Worm (Caenorhabditis elegans): ENCODE data around the gene srx-9.

Gene srx-9

DNA sequence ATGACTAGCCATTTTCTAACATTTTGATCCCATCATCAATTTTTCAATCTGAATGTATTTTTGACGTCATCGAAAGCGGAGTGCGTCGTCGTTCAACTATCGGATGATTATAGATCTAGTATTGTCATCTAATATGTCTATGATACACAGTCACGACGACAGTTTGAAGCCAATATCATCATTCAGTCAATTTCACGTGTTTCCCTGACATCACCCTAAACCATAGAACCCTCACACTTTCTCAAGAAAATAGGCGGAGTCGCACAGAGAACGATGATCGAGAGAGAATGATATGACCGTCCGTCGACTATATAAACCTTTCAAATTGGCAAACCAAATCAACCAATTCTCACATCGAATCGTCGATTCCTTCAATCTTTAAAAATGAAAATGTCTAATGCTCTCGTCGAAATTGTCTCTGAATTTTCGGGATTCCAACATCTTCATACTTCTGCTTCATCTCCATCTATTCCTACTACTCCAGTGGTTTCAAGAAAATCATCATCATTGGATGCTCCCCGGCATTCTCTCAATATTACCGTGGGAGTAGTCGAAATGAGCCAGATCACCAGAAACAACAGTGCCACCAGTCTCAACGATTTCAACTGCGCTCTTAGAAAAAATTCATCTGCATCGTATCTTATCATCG is 20.6 kb upstream of the srx-9 start, which contains the start of gene F18E3.13:
Gene F18E3.13, plus strand, starts transcription at position 385 of the 649 bp plus-strand sequence.
- TF ChIP-seq tab-1 (GFP tag; IDR thresholded peaks at IDR 0.05) = no peak
- TF ChIP-seq ztf-23 (GFP tag; IDR thresholded peaks at IDR 0.05) = no peak
- no peak for TF ChIP-seq flt-1 (GFP tag; IDR thresholded peaks at IDR 0.05)
- no peak for TF ChIP-seq ztf-29 (GFP tag; IDR thresholded peaks at IDR 0.05)
- no peak for TF ChIP-seq med-1 (GFP tag; optimal IDR thresholded peaks at IDR 0.05; ENCODE audit: insufficient read depth)
- no peak for TF ChIP-seq cog-1 (tag; optimal IDR thresholded peaks at IDR 0.05)
- TF ChIP-seq T22C8.4 (GFP tag; IDR thresholded peaks at IDR 0.05) = no peak
- no peak for TF ChIP-seq ref-1 (GFP tag; conservative IDR thresholded peaks at IDR 0.05)
- no peak for TF ChIP-seq klf-2 (GFP tag; conservative IDR thresholded peaks at IDR 0.05)

DNA sequence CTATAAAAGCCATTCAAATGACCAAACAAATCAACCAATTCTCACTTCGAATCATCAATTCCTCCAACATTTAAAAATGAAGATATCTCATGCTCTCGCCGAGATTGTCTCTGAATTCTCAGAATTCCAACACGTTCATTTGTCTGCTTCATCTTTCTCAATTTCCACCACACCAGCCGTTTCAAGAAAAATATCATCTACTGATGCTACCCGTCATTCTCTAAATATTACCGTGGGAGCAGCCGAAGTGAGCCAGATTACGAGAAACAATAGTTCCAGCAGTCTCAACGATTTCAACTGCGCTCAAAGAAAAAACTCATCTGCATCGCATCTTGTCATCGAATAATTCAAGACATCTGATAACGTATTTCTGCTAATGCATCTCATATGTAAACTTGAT is 19.6 kb upstream of the srx-9 start, which contains the start of gene F18E3.12:
Gene F18E3.12, plus strand, starts transcription at position 77 of the 400 bp plus-strand sequence.
- no peak for TF ChIP-seq cog-1 (tag; optimal IDR thresholded peaks at IDR 0.05)
- no peak for TF ChIP-seq tab-1 (GFP tag; IDR thresholded peaks at IDR 0.05)
- no peak for TF ChIP-seq ztf-23 (GFP tag; IDR thresholded peaks at IDR 0.05)
- TF ChIP-seq flt-1 (GFP tag; IDR thresholded peaks at IDR 0.05) = no peak
- no peak for TF ChIP-seq ztf-29 (GFP tag; IDR thresholded peaks at IDR 0.05)
- no peak for TF ChIP-seq ref-1 (GFP tag; conservative IDR thresholded peaks at IDR 0.05)
- no peak for TF ChIP-seq med-1 (GFP tag; optimal IDR thresholded peaks at IDR 0.05; ENCODE audit: insufficient read depth)
- TF ChIP-seq T22C8.4 (GFP tag; IDR thresholded peaks at IDR 0.05) = no peak
- no peak for TF ChIP-seq klf-2 (GFP tag; conservative IDR thresholded peaks at IDR 0.05)

DNA sequence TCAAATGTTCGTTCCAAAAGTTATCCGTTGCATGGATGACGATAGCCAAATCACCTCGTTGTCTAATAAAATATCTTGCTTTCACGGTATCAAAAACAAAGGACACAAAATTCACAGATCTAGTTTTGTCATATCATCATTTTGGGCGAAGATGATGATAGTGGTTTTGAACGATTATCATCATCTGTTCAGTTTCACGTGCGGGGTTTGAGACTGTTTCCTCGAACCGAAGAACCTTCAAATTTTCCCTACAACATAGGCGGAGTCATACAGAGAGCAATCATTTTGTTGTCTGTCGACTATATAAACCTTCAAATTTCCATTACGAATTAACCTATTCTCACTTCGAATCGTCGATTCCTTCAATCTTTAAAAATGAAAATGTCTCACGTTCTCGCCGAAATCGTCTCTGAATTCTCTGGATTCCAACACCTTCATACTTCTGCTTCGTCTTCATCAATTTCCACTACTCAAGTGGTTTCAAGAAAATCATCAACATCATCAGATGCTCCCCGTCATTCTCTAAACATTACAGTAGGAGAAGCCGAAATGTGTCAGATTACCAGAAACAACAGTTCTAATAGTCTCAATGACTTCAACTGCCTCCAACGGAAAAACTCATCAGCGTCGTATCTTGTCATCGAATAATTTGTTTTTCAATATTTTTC is 18.0 kb upstream of the srx-9 start, which contains the start of gene F18E3.11:
Gene F18E3.11, plus strand, starts transcription at position 376 of the 668 bp plus-strand sequence.
- TF ChIP-seq cog-1 (tag; optimal IDR thresholded peaks at IDR 0.05) = no peak

DNA sequence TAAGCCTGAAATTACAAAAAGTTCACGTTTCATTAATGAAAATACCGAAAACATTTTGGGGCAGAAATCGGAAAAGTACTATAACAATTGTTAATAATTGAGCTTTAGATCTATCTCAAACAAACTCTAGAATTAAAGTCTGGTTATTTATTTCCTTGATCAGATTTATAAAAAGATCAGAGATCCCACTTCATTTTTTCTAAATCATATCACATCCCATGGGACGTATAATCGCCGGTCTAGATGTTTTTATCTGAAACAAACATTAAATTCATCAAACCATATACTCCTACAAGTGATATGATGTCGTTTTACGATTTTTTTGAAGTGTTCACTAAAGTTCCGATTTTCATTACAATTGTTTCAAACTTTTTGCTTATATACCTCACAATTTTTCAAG is 16.4 kb upstream of the srx-9 start, which contains the start of gene str-41:
Gene str-41, plus strand, starts transcription at position 301 of the 400 bp plus-strand sequence.
- TF ChIP-seq ztf-23 (GFP tag; IDR thresholded peaks at IDR 0.05) = no peak
- TF ChIP-seq tab-1 (GFP tag; IDR thresholded peaks at IDR 0.05) = no peak

DNA sequence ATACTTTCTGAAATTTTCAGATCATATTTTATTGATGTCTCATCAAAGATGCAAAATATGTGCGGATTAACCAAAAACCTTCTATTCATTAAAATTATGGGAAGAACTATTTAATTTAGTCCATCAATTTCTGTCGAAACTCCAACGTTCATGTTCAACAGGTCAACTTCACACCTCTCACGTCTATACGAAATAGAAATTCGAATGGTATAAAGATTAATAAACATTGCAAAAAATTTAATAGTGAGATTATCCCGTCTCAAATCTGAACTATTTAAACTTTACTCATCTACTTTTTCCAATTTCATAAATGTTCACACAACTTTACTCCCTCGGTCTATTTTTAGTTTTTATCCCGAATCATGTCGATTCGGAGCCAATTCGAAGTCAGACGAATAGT is 14.3 kb upstream of the srx-9 start, which contains the start of gene R13D7.2:
Gene R13D7.2, plus strand, starts transcription at position 301 of the 400 bp plus-strand sequence.
- TF ChIP-seq ztf-23 (GFP tag; IDR thresholded peaks at IDR 0.05) (no peak), cog-1 (tag; optimal IDR thresholded peaks at IDR 0.05) (no peak)

DNA sequence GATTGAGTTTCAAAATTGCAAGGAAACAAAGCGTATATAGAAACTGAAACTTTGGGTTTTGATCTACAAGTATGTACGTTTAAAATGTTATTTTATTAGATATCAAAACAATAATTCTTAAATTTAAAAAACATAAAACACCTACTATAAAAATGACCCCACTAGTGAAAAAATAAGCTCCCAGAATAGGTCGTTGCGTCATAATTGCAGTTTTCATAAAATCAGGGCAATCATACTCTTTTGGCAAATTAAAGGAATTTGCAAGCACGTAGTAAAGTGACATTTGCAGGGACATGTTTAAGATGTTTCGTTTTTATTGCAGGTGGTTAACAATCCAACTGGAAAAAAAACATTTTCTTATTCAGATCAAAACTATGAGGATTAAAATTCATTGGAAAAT is 13.3 kb upstream of the srx-9 start, which contains the start of gene srt-6:
Gene srt-6, minus strand, starts transcription at position 295 of the 400 bp plus-strand sequence.
- TF ChIP-seq klf-2 (GFP tag; conservative IDR thresholded peaks at IDR 0.05) = no peak
- no peak for TF ChIP-seq T22C8.4 (GFP tag; IDR thresholded peaks at IDR 0.05)
- no peak for TF ChIP-seq ref-1 (GFP tag; conservative IDR thresholded peaks at IDR 0.05)
- no peak for TF ChIP-seq ztf-29 (GFP tag; IDR thresholded peaks at IDR 0.05)
- TF ChIP-seq cog-1 (tag; optimal IDR thresholded peaks at IDR 0.05) = no peak
- TF ChIP-seq tab-1 (GFP tag; IDR thresholded peaks at IDR 0.05) = no peak
- no peak for TF ChIP-seq ztf-23 (GFP tag; IDR thresholded peaks at IDR 0.05)
- no peak for TF ChIP-seq med-1 (GFP tag; optimal IDR thresholded peaks at IDR 0.05; ENCODE audit: insufficient read depth)
- TF ChIP-seq flt-1 (GFP tag; IDR thresholded peaks at IDR 0.05) = no peak

DNA sequence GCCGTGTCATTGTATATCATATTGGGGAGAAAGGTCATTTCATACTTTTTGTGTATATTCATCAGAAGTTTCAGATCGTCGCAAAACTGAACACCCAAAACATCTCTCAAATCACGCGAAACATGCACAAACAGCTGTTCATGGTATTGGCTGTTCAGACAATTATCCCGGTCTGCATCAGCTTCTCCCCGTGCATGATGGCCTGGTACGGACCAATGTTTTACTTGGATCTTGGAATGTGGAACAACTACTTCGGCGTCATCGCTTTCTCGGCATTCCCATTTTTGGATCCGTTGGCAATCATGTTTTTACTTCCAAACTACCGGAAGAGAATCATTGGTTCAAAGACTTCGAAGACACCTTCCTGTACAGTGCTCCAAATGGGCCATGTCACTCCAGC is 8.2 kb upstream of the srx-9 start:
- TF ChIP-seq med-1 (GFP tag; optimal IDR thresholded peaks at IDR 0.05; ENCODE audit: insufficient read depth) (no peak), flt-1 (GFP tag; IDR thresholded peaks at IDR 0.05) (no peak), ref-1 (GFP tag; conservative IDR thresholded peaks at IDR 0.05) (no peak), T22C8.4 (GFP tag; IDR thresholded peaks at IDR 0.05) (no peak), klf-2 (GFP tag; conservative IDR thresholded peaks at IDR 0.05) (no peak), cog-1 (tag; optimal IDR thresholded peaks at IDR 0.05) (no peak), ztf-29 (GFP tag; IDR thresholded peaks at IDR 0.05) (no peak), tab-1 (GFP tag; IDR thresholded peaks at IDR 0.05) (no peak), ztf-23 (GFP tag; IDR thresholded peaks at IDR 0.05) (no peak)

DNA sequence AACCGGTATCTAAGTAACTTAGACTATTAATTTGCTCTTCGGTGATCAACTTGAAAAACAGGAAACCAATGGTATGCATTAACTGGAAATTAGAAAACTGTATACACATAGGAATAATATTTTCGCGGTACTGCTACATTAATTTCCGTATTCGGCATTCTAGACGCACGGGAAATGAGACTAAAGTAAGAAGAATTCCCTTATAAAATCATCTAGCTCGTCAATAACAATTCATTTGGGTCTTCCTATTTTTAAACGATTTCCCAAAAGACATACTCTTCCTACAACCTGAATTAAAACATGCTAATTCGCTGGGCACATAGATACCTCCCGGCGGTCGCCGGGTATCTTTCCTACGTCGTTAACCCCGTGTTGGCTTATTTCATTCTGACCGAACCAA is 7.1 kb upstream of the srx-9 start, which contains the start of gene srj-13:
Gene srj-13, plus strand, starts transcription at position 301 of the 400 bp plus-strand sequence.
- TF ChIP-seq med-1 (GFP tag; optimal IDR thresholded peaks at IDR 0.05; ENCODE audit: insufficient read depth) (no peak), ref-1 (GFP tag; conservative IDR thresholded peaks at IDR 0.05) (no peak), ztf-23 (GFP tag; IDR thresholded peaks at IDR 0.05) (no peak), flt-1 (GFP tag; IDR thresholded peaks at IDR 0.05) (no peak), cog-1 (tag; optimal IDR thresholded peaks at IDR 0.05) (no peak), klf-2 (GFP tag; conservative IDR thresholded peaks at IDR 0.05) (no peak), ztf-29 (GFP tag; IDR thresholded peaks at IDR 0.05) (no peak), T22C8.4 (GFP tag; IDR thresholded peaks at IDR 0.05) (no peak), tab-1 (GFP tag; IDR thresholded peaks at IDR 0.05) (no peak)

DNA sequence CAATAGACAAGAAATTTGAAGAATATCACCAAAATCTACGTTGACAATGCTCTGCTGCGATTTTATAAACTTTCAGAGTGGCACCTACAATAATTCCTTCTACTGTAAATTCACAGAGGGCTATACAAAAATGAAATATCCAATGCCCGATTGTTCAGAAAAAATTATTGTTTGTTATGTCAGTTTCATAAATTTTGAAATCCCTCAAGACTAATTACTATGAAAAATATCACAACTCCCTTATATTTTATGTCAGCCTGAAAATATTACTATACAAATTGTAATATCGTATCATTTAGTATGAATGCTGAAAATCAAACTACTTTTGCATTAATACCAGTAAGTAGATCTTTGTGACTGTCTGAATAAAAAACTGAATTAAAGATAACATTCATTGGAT is 5.3 kb upstream of the srx-9 start, which contains the start of gene srx-60:
Gene srx-60, plus strand, starts transcription at position 301 of the 400 bp plus-strand sequence.
- TF ChIP-seq klf-2 (GFP tag; conservative IDR thresholded peaks at IDR 0.05) (no peak), ztf-23 (GFP tag; IDR thresholded peaks at IDR 0.05) (no peak), med-1 (GFP tag; optimal IDR thresholded peaks at IDR 0.05; ENCODE audit: insufficient read depth) (no peak), flt-1 (GFP tag; IDR thresholded peaks at IDR 0.05) (no peak), ztf-29 (GFP tag; IDR thresholded peaks at IDR 0.05) (no peak), T22C8.4 (GFP tag; IDR thresholded peaks at IDR 0.05) (no peak), tab-1 (GFP tag; IDR thresholded peaks at IDR 0.05) (no peak), ref-1 (GFP tag; conservative IDR thresholded peaks at IDR 0.05) (no peak)

DNA sequence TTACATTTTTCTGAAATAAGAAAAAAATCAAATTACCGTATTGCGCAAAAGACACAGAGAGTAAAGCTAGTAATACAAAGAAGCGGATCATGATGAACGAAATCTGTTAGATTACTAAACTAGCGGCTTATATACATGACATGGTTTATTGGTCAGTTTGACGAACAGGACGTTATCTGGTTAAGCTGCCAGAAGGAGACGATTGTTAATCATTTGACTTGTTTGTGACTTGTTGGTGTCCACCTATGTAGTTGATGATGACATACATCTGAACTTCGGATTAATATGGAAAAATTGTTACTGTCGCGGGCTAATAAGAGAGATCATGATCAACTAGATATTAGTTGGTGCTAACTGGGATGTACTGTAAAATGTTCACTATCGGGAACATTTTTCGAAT is 4.8 kb upstream of the srx-9 start, which contains the start of gene cnc-9:
Gene cnc-9, minus strand, starts transcription at position 101 of the 400 bp plus-strand sequence.
- TF ChIP-seq ztf-23 (GFP tag; IDR thresholded peaks at IDR 0.05) = no peak
- TF ChIP-seq ref-1 (GFP tag; conservative IDR thresholded peaks at IDR 0.05) = no peak
- TF ChIP-seq klf-2 (GFP tag; conservative IDR thresholded peaks at IDR 0.05) = no peak
- no peak for TF ChIP-seq T22C8.4 (GFP tag; IDR thresholded peaks at IDR 0.05)
- no peak for TF ChIP-seq ztf-29 (GFP tag; IDR thresholded peaks at IDR 0.05)
